Fruit fly (Drosophila melanogaster) whole organism, embryonic: Measurements from ENCODE around the gene CG4332.

Source experiments
- Awh ChIP-seq: fragments of 200-800 bp; sonication (Bioruptor generic); IDR thresholded peaks from 2 replicates; pipeline ENCODE4, ENCODE4 v1.3.6; 2022; ENCODE audit warnings: missing biosample characterization, missing genetic modification characterization
- CG10274 ChIP-seq: fragments of 200-800 bp; sonication (Bioruptor generic); optimal IDR thresholded peaks from 3 replicates; lab custom pipeline; 2017; ENCODE audit warnings: missing biosample characterization, mild to moderate bottlenecking, missing genetic modification characterization
- CG10959 ChIP-seq: fragments of 200-800 bp; sonication (Bioruptor generic); IDR thresholded peaks from 2 replicates; pipeline ENCODE4 v1.3.6; 2022; ENCODE audit warnings: missing biosample characterization, missing genetic modification characterization
- CG12104 ChIP-seq: fragments of 200-800 bp; sonication (Bioruptor generic); optimal IDR thresholded peaks from 3 replicates; lab custom pipeline; 2016; ENCODE audit warnings: missing biosample characterization, missing genetic modification characterization
- CG12744 ChIP-seq: fragments of 200-800 bp; sonication (Bioruptor generic); optimal IDR thresholded peaks from 2 replicates; lab custom pipeline; 2016; ENCODE audit warnings: missing biosample characterization, missing genetic modification characterization
- CG14050 ChIP-seq: fragments of 200-800 bp; sonication (Bioruptor generic); IDR thresholded peaks from 3 replicates; pipeline ENCODE4 v1.3.6; 2022; ENCODE audit warnings: missing biosample characterization, missing genetic modification characterization
- CG15011 ChIP-seq: fragments of 200-800 bp; sonication (Bioruptor generic); optimal IDR thresholded peaks from 3 replicates; lab custom pipeline; 2018; ENCODE audit warnings: missing biosample characterization, mild to moderate bottlenecking, missing genetic modification characterization
- CG17385 ChIP-seq: fragments of 200-800 bp; sonication (Bioruptor generic); optimal IDR thresholded peaks from 3 replicates; lab custom pipeline; 2018; ENCODE audit warnings: missing biosample characterization, mild to moderate bottlenecking, missing genetic modification characterization
- CG2875 ChIP-seq: fragments of 200-800 bp; sonication (Bioruptor generic); optimal IDR thresholded peaks from 2 replicates; lab custom pipeline; 2017; ENCODE audit warnings: missing biosample characterization, mild to moderate bottlenecking, missing genetic modification characterization, missing genetic modification reagents
- CG30020 ChIP-seq: fragments of 200-800 bp; optimal IDR thresholded peaks from 2 replicates; lab custom pipeline; 2019; ENCODE audit warnings: missing biosample characterization, mild to moderate bottlenecking, missing genetic modification characterization, moderate library complexity
- CG30431 ChIP-seq: fragments of 200-800 bp; sonication (Bioruptor generic); optimal IDR thresholded peaks from 2 replicates; lab custom pipeline; 2017; ENCODE audit warnings: missing biosample characterization, missing genetic modification characterization
- CG3163 ChIP-seq: fragments of 200-800 bp; sonication (Bioruptor generic); optimal IDR thresholded peaks from 3 replicates; lab custom pipeline; 2016; ENCODE audit warnings: missing biosample characterization, missing genetic modification characterization
- CG3838 ChIP-seq: fragments of 200-800 bp; sonication (Bioruptor generic); optimal IDR thresholded peaks from 3 replicates; lab custom pipeline; 2016; ENCODE audit warnings: missing biosample characterization, missing genetic modification characterization
- CG4707 ChIP-seq: fragments of 200-800 bp; sonication (Bioruptor generic); optimal IDR thresholded peaks from 2 replicates; lab custom pipeline; 2018; ENCODE audit warnings: missing biosample characterization, mild to moderate bottlenecking, missing genetic modification characterization, moderate library complexity
- CG6683 ChIP-seq: fragments of 200-800 bp; sonication (Bioruptor generic); optimal IDR thresholded peaks from 2 replicates; lab custom pipeline; 2017; ENCODE audit warnings: missing biosample characterization, mild to moderate bottlenecking, missing genetic modification characterization, missing genetic modification reagents
- CG6765 ChIP-seq: fragments of 200-800 bp; sonication (Bioruptor generic); optimal IDR thresholded peaks from 3 replicates; lab custom pipeline; 2017; ENCODE audit warnings: missing biosample characterization, mild to moderate bottlenecking, missing genetic modification characterization
- CG7556 ChIP-seq: fragments of 200-800 bp; sonication (Bioruptor generic); optimal IDR thresholded peaks from 2 replicates; lab custom pipeline; 2017; ENCODE audit warnings: missing biosample characterization, mild to moderate bottlenecking, missing genetic modification characterization
- CG8924 ChIP-seq: fragments of 200-800 bp; optimal IDR thresholded peaks from 3 replicates; lab custom pipeline; 2019; ENCODE audit warnings: missing biosample characterization, mild to moderate bottlenecking, missing genetic modification characterization, moderate library complexity
- CG9817 ChIP-seq: fragments of 200-800 bp; sonication (Bioruptor generic); optimal IDR thresholded peaks from 2 replicates; lab custom pipeline; 2018; ENCODE audit warnings: missing biosample characterization, mild to moderate bottlenecking, missing genetic modification characterization, moderate library complexity
- Dek ChIP-seq: fragments of 200-800 bp; sonication (Bioruptor generic); optimal IDR thresholded peaks from 3 replicates; lab custom pipeline; 2019; ENCODE audit warnings: missing biosample characterization, mild to moderate bottlenecking, missing genetic modification characterization, moderate library complexity
- Dfd ChIP-seq, 2 experiments: fragments of >200 bp; optimal IDR thresholded peaks; 2 replicates each; lab custom pipeline; 2017; ENCODE audit warnings: missing biosample characterization in 2 of 2, missing genetic modification characterization in 2 of 2
- Dll ChIP-seq: fragments of 200-800 bp; sonication (Bioruptor generic); IDR thresholded peaks from 4 replicates; pipeline ENCODE4 v1.3.6; 2022; ENCODE audit warnings: missing biosample characterization, missing genetic modification characterization; ENCODE audit not compliant: partially characterized antibody
- H15 ChIP-seq: fragments of 200-800 bp; sonication (Bioruptor generic); IDR thresholded peaks from 3 replicates; pipeline ENCODE4 v1.3.6; 2022; ENCODE audit warnings: missing biosample characterization, missing genetic modification characterization
- Hr39 ChIP-seq: fragments of >200 bp; optimal IDR thresholded peaks from 2 replicates; lab custom pipeline; 2017
- Max ChIP-seq: fragments of 200-800 bp; sonication (Bioruptor generic); optimal IDR thresholded peaks from 2 replicates; lab custom pipeline; 2016; ENCODE audit warnings: missing biosample characterization, mild to moderate bottlenecking, missing genetic modification characterization
- Nf-YA ChIP-seq: fragments of 200-800 bp; sonication (Bioruptor generic); IDR thresholded peaks from 2 replicates; pipeline ENCODE4 v1.3.6; 2022; ENCODE audit warnings: missing biosample characterization, missing genetic modification characterization
- PHDP ChIP-seq: fragments of 200-800 bp; sonication (Bioruptor generic); optimal IDR thresholded peaks from 3 replicates; lab custom pipeline; 2018; ENCODE audit warnings: missing biosample characterization, mild to moderate bottlenecking, missing genetic modification characterization, moderate library complexity
- Spps ChIP-seq: fragments of 200-800 bp; sonication (Bioruptor generic); optimal IDR thresholded peaks from 2 replicates; lab custom pipeline; 2018; ENCODE audit warnings: missing biosample characterization, mild to moderate bottlenecking, missing genetic modification characterization
- Taf1 ChIP-seq: fragments of 200-800 bp; sonication (Bioruptor generic); IDR thresholded peaks from 2 replicates; pipeline ENCODE4 v1.3.6; 2022; ENCODE audit warnings: missing biosample characterization, missing genetic modification characterization
- Tbp ChIP-seq: fragments of >200 bp; optimal IDR thresholded peaks from 2 replicates; lab custom pipeline; 2018; ENCODE audit warnings: missing biosample characterization, missing genetic modification characterization
- ato ChIP-seq: fragments of 200-800 bp; sonication (Bioruptor generic); IDR thresholded peaks from 2 replicates; pipeline ENCODE4 v1.3.6; 2022; ENCODE audit warnings: missing biosample characterization, missing genetic modification characterization; ENCODE audit not compliant: partially characterized antibody
- bab2 ChIP-seq: fragments of 200-800 bp; sonication (Bioruptor generic); optimal IDR thresholded peaks from 2 replicates; lab custom pipeline; 2016; ENCODE audit warnings: missing biosample characterization, missing genetic modification characterization
- chinmo ChIP-seq: fragments of 200-800 bp; sonication (Bioruptor generic); IDR thresholded peaks from 4 replicates; pipeline ENCODE4 v1.3.6; 2022; ENCODE audit warnings: missing biosample characterization, missing genetic modification characterization; ENCODE audit not compliant: partially characterized antibody
- corto ChIP-seq: fragments of 200-800 bp; sonication (Bioruptor generic); optimal IDR thresholded peaks from 2 replicates; lab custom pipeline; 2016; ENCODE audit warnings: missing biosample characterization, mild to moderate bottlenecking, missing genetic modification characterization, moderate library complexity
- disco-r ChIP-seq: fragments of 200-800 bp; sonication (Bioruptor generic); optimal IDR thresholded peaks from 2 replicates; lab custom pipeline; 2016; ENCODE audit warnings: missing biosample characterization, missing genetic modification characterization
- dpn ChIP-seq, 2 experiments: fragments of 200-800 bp; sonication (Bioruptor generic); optimal IDR thresholded peaks; 3 replicates each; lab custom pipeline; 2016; ENCODE audit warnings: missing biosample characterization in 2 of 2, missing genetic modification characterization in 2 of 2
- exex ChIP-seq: fragments of 200-800 bp; sonication (Bioruptor generic); optimal IDR thresholded peaks from 4 replicates; lab custom pipeline; 2018; ENCODE audit warnings: missing biosample characterization, mild to moderate bottlenecking, missing genetic modification characterization, moderate library complexity
- ftz-f1 ChIP-seq: fragments of 200-800 bp; sonication (Bioruptor generic); optimal IDR thresholded peaks from 2 replicates; lab custom pipeline; 2016; ENCODE audit warnings: missing biosample characterization, missing genetic modification characterization
- gce ChIP-seq: fragments of 200-800 bp; sonication (Bioruptor generic); IDR thresholded peaks from 3 replicates; pipeline ENCODE4 v1.3.6; 2022; ENCODE audit warnings: missing biosample characterization, missing genetic modification characterization
- hb ChIP-seq: fragments of 200-800 bp; sonication (Bioruptor generic); IDR thresholded peaks from 3 replicates; pipeline ENCODE4 v1.3.6; 2022; ENCODE audit warnings: missing biosample characterization, missing genetic modification characterization; ENCODE audit not compliant: partially characterized antibody
- hbn ChIP-seq: fragments of 200-800 bp; sonication (Bioruptor generic); IDR thresholded peaks from 2 replicates; pipeline ENCODE4 v1.3.6; 2022; ENCODE audit warnings: missing biosample characterization, missing genetic modification characterization; ENCODE audit not compliant: partially characterized antibody
- inv ChIP-seq: fragments of 200-800 bp; sonication (Bioruptor generic); IDR thresholded peaks from 2 replicates; pipeline ENCODE4 v1.3.6; 2022; ENCODE audit warnings: missing biosample characterization, missing genetic modification characterization; ENCODE audit not compliant: partially characterized antibody
- nerfin-2 ChIP-seq: fragments of 200-800 bp; sonication (Bioruptor generic); IDR thresholded peaks from 2 replicates; pipeline ENCODE4 v1.3.6; 2022; ENCODE audit warnings: missing biosample characterization, missing genetic modification characterization; ENCODE audit not compliant: partially characterized antibody
- onecut ChIP-seq: fragments of 200-800 bp; sonication (Bioruptor generic); IDR thresholded peaks from 2 replicates; pipeline ENCODE4 v1.3.6; 2022; ENCODE audit warnings: missing biosample characterization, missing genetic modification characterization
- pan ChIP-seq, 4 experiments: fragments of >200 bp in 3 of 4; fragments of 200-800 bp in 1 of 4; sonication (Bioruptor generic) in 1 of 4; optimal IDR thresholded peaks in 3 of 4; IDR thresholded peaks in 1 of 4; 2 replicates each; pipeline versions ENCODE4 v1.3.6 to Lab custom; 2017 to 2022; ENCODE audit warnings: missing biosample characterization in 2 of 4, missing genetic modification characterization in 2 of 4, mixed read lengths in 1 of 4
- pita ChIP-seq: fragments of 200-800 bp; sonication (Bioruptor generic); optimal IDR thresholded peaks from 2 replicates; lab custom pipeline; 2017; ENCODE audit warnings: missing biosample characterization, mild to moderate bottlenecking, missing genetic modification characterization
- schlank ChIP-seq: fragments of 200-800 bp; sonication (Bioruptor generic); optimal IDR thresholded peaks from 2 replicates; lab custom pipeline; 2018; ENCODE audit warnings: missing biosample characterization, mild to moderate bottlenecking, missing genetic modification characterization
- sob ChIP-seq: fragments of 200-800 bp; sonication (Bioruptor generic); IDR thresholded peaks from 2 replicates; pipeline ENCODE4 v1.3.6; 2022; ENCODE audit warnings: missing biosample characterization, missing genetic modification characterization
- stc ChIP-seq: fragments of 200-800 bp; sonication (Bioruptor generic); IDR thresholded peaks from 2 replicates; pipeline ENCODE4 v1.3.6; 2022; ENCODE audit warnings: missing biosample characterization, missing genetic modification characterization
- wor ChIP-seq: fragments of 200-800 bp; sonication (Bioruptor generic); IDR thresholded peaks from 2 replicates; pipeline ENCODE4 v1.3.6; 2022; ENCODE audit warnings: missing biosample characterization, missing genetic modification characterization

CG4332 gene

dm6 chrX:13135702-13136101 lies 19.1 kb upstream of the CG4332 start (continued):
- no peak for TF ChIP-seq hb
- TF ChIP-seq CG30020 (tag; lab: Kevin White, UChicago), result no peak
- peak; percentile 39 for TF ChIP-seq CG10274 (GFP tag; lab: Kevin White, UChicago)
- TF ChIP-seq CG8924 (tag; lab: Kevin White, UChicago), result peak; percentile 50
- TF ChIP-seq disco-r (GFP tag; lab: Kevin White, UChicago), result peak; percentile 19
- TF ChIP-seq CG15011, result peak; percentile 20
- TF ChIP-seq CG6765 (GFP tag; lab: Kevin White, UChicago), result no peak
- no peak for TF ChIP-seq Dfd (GFP tag; optimal IDR thresholded peaks at IDR 0.05; lab: Kevin White, UChicago)
- no peak for TF ChIP-seq CG6683 (GFP tag; lab: Kevin White, UChicago)
- no peak for TF ChIP-seq Nf-YA (GFP tag; lab: Robert Waterston, UW)
- TF ChIP-seq CG9817, result peak; percentile 26
- TF ChIP-seq Taf1 (GFP tag; lab: Robert Waterston, UW), result no peak
- no peak for TF ChIP-seq chinmo (GFP tag; lab: Robert Waterston, UW)
- TF ChIP-seq Dll, result no peak
- peak; percentile 15 for TF ChIP-seq Dek (tag; lab: Kevin White, UChicago)
- TF ChIP-seq CG3838, result no peak
- TF ChIP-seq CG30431, result peak; percentile 5
- TF ChIP-seq Spps (tag; lab: Kevin White, UChicago), result no peak
- TF ChIP-seq Awh (GFP tag; lab: Robert Waterston, UW), result peak; percentile 75
- peak; percentile 42; the same call in 1 of the 3 replicates for TF ChIP-seq H15
- 0 out of 2 replicates have a peak, but pooled peaks have one; percentile 37 for TF ChIP-seq wor (GFP tag; lab: Robert Waterston, UW)
- peak; percentile 55 for TF ChIP-seq onecut (GFP tag; lab: Robert Waterston, UW)
- no peak for TF ChIP-seq nerfin-2 (GFP tag; lab: Robert Waterston, UW)
- peak; percentile 11 for TF ChIP-seq Max
- TF ChIP-seq ftz-f1 (GFP tag; lab: Kevin White, UChicago), result no peak
- no peak for TF ChIP-seq Hr39 (lab: Kevin White, UChicago)
- TF ChIP-seq dpn (GFP tag; optimal IDR thresholded peaks at IDR 0.05; lab: Kevin White, UChicago), result peak; percentile 47 to 63
- no peak for TF ChIP-seq corto (GFP tag; lab: Kevin White, UChicago)
- TF ChIP-seq CG12744 (GFP tag; lab: Kevin White, UChicago), result peak; percentile 17
- 0 out of 2 replicates have a peak, but pooled peaks have one; percentile 18 for TF ChIP-seq CG10959 (GFP tag; lab: Robert Waterston, UW)
- no peak for TF ChIP-seq pita
- no peak for TF ChIP-seq pan (optimal IDR thresholded peaks at IDR 0.05; lab: Kevin White, UChicago)
- peak in 1 of 2 experiments; percentile 43 for TF ChIP-seq pan (GFP tag; optimal IDR thresholded peaks at IDR 0.05 in 1 of 2, IDR thresholded peaks at IDR 0.05 in 1 of 2)
- no peak for TF ChIP-seq ato
- 0 out of 3 replicates have a peak, but pooled peaks have one; percentile 55 for TF ChIP-seq gce (GFP tag; lab: Robert Waterston, UW)
- no peak for TF ChIP-seq inv
- TF ChIP-seq CG2875, result peak; percentile 45
- TF ChIP-seq PHDP, result peak; percentile 48
- peak; percentile 60 for TF ChIP-seq CG17385 (GFP tag; lab: Kevin White, UChicago)
- TF ChIP-seq bab2 (GFP tag; lab: Kevin White, UChicago), result peak; percentile 51
- peak; percentile 67; the same call in 1 of the 2 replicates for TF ChIP-seq stc (GFP tag; lab: Robert Waterston, UW)
- peak; percentile 54; the same call in 1 of the 2 replicates for TF ChIP-seq sob (GFP tag; lab: Robert Waterston, UW)
- no peak for TF ChIP-seq hbn
- TF ChIP-seq Tbp (GFP tag; lab: Kevin White, UChicago), result no peak
- peak; percentile 55; the same call in 1 of the 3 replicates for TF ChIP-seq CG14050 (GFP tag; lab: Robert Waterston, UW)
- peak; percentile 21 for TF ChIP-seq CG3163 (GFP tag; lab: Kevin White, UChicago)
- TF ChIP-seq CG4707 (GFP tag; lab: Kevin White, UChicago), result peak; percentile 37
- TF ChIP-seq CG12104 (GFP tag; lab: Kevin White, UChicago), result peak; percentile 43
- TF ChIP-seq exex, result no peak
- TF ChIP-seq schlank (tag; lab: Kevin White, UChicago), result no peak
- peak; percentile 38 for TF ChIP-seq CG7556 (GFP tag; lab: Kevin White, UChicago)
